Worm (Caenorhabditis elegans): ENCODE results near the gene rcq-5.

rcq-5 gene

ce11 chrIII:4015382-4015986 lies 42.3 kb downstream of the rcq-5 start (continued):
- no peak for TF ChIP-seq daf-16 (GFP tag; optimal IDR thresholded peaks at IDR 0.05)
- TF ChIP-seq daf-16 (tag; optimal IDR thresholded peaks at IDR 0.05), result peak; percentile 2
- no peak for TF ChIP-seq zfp-2 (tag; optimal IDR thresholded peaks at IDR 0.05)
- peak; percentile 85 for TF ChIP-seq F49E8.2 (tag; optimal IDR thresholded peaks at IDR 0.05; ENCODE audit: borderline replicate concordance)
- no peak for TF ChIP-seq php-3 (GFP tag; IDR thresholded peaks at IDR 0.05)
- TF ChIP-seq unc-130 (GFP tag; optimal IDR thresholded peaks at IDR 0.05), result peak; percentile 76
- 0 out of 2 replicates have a peak, but pooled peaks have one; percentile 25 for TF ChIP-seq dmd-8 (GFP tag; IDR thresholded peaks at IDR 0.05)
- TF ChIP-seq ama-1 (optimal IDR thresholded peaks at IDR 0.05), result peak; percentile 92
- peak; percentile 71 for TF ChIP-seq nhr-102 (tag; optimal IDR thresholded peaks at IDR 0.05)
- no peak for TF ChIP-seq zip-2 (tag; optimal IDR thresholded peaks at IDR 0.05)
- peak in 1 of 2 experiments; percentile 15 for TF ChIP-seq ZK546.5 (tag; optimal IDR thresholded peaks at IDR 0.05)
- no peak for TF ChIP-seq lin-15B (tag; optimal IDR thresholded peaks at IDR 0.05)
- no peak for TF ChIP-seq lim-7 (GFP tag; IDR thresholded peaks at IDR 0.05)
- TF ChIP-seq lin-39 (tag; optimal IDR thresholded peaks at IDR 0.05), result no peak
- peak; percentile 63 for TF ChIP-seq duxl-1 (tag; optimal IDR thresholded peaks at IDR 0.05; ENCODE audit: poor library complexity)
- no peak for TF ChIP-seq ZK337.2 (GFP tag; IDR thresholded peaks at IDR 0.05)
- peak; percentile 19 for TF ChIP-seq rbr-2 (tag; optimal IDR thresholded peaks at IDR 0.05)
- no peak for TF ChIP-seq mxl-2 (GFP tag; conservative IDR thresholded peaks at IDR 0.05)
- TF ChIP-seq ces-1 (GFP tag; optimal IDR thresholded peaks at IDR 0.05), result no peak
- TF ChIP-seq nhr-77 (tag; optimal IDR thresholded peaks at IDR 0.05), result no peak
- TF ChIP-seq nhr-41 (GFP tag; IDR thresholded peaks at IDR 0.05), result no peak
- no peak for TF ChIP-seq F44E2.7 (GFP tag; IDR thresholded peaks at IDR 0.05)
- TF ChIP-seq F37D6.2 (tag; optimal IDR thresholded peaks at IDR 0.05), result no peak
- no peak for TF ChIP-seq vab-7 (GFP tag; IDR thresholded peaks at IDR 0.05)
- no peak for TF ChIP-seq F26F4.8 (GFP tag; conservative IDR thresholded peaks at IDR 0.05)
- TF ChIP-seq mdt-29 (GFP tag; IDR thresholded peaks at IDR 0.05), result no peak
- TF ChIP-seq Y48G9A.11 (GFP tag; IDR thresholded peaks at IDR 0.05), result peak; percentile 48; the same call in 1 of the 2 replicates

DNA sequence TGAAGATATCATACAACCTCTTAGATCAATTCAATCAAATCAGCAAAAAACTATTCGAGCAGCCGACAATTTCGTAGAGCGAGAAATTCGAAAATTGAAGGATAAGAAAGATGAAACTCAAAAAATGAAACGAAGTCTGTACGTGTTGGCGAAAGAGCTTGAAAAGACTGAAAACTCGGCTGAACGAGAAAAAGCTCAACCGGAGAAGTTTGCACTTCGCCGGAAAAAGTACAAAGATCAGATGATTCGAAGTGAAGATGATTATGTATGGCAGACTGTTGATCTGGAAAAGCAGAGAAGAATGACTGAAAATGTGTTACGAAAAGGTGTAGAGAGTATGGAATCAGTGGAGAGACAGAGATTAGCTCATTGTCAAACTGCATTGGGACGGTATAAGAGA lies 44.7 kb downstream of the rcq-5 start:
- peak in 1 of 2 experiments; percentile 95 for TF ChIP-seq unc-62 (GFP tag; optimal IDR thresholded peaks at IDR 0.05 in 1 of 2)
- no peak for TF ChIP-seq unc-62 (tag; optimal IDR thresholded peaks at IDR 0.05)
- TF ChIP-seq nhr-42 (GFP tag; IDR thresholded peaks at IDR 0.05), result no peak
- no peak for TF ChIP-seq ceh-32 (tag; optimal IDR thresholded peaks at IDR 0.05; ENCODE audit: poor library complexity)
- no peak for TF ChIP-seq daf-19 (GFP tag; conservative IDR thresholded peaks at IDR 0.05)

ce11 chrIII:4012036-4012435 lies 45.7 kb downstream of the rcq-5 start, which contains the start of gene C36E8.4:
TSS of gene C36E8.4 (plus strand) at chrIII:4012336.
- TF ChIP-seq mxl-2 (GFP tag; conservative IDR thresholded peaks at IDR 0.05), result no peak
- TF ChIP-seq fkh-10 (GFP tag; optimal IDR thresholded peaks at IDR 0.05), result no peak
- TF ChIP-seq ceh-44 (GFP tag; IDR thresholded peaks at IDR 0.05), result no peak
- no peak for TF ChIP-seq hif-1 (tag; optimal IDR thresholded peaks at IDR 0.05)
- no peak for TF ChIP-seq skn-1 (tag; optimal IDR thresholded peaks at IDR 0.05)
- TF ChIP-seq nhr-48 (tag; optimal IDR thresholded peaks at IDR 0.05), result no peak
- no peak for TF ChIP-seq D1046.2 (GFP tag; IDR thresholded peaks at IDR 0.05)
- TF ChIP-seq zip-11 (GFP tag; IDR thresholded peaks at IDR 0.05), result no peak
- no peak for TF ChIP-seq tra-1 (GFP tag; IDR thresholded peaks at IDR 0.05)
- TF ChIP-seq lsy-2 (tag; optimal IDR thresholded peaks at IDR 0.05), result no peak
- no peak for TF ChIP-seq Y75B8A.6 (GFP tag; IDR thresholded peaks at IDR 0.05)
- no peak for TF ChIP-seq nhr-41 (GFP tag; IDR thresholded peaks at IDR 0.05)

Measured in whole organism, L4 larva.